Worm (Caenorhabditis elegans): Measurements from ENCODE around the gene clec-186.

- TF ChIP-seq nhr-237 (tag; optimal IDR thresholded peaks at IDR 0.05) = no peak
- no peak for TF ChIP-seq mab-5 (tag; optimal IDR thresholded peaks at IDR 0.05)
- TF ChIP-seq ces-1 (GFP tag; optimal IDR thresholded peaks at IDR 0.05) = no peak
- no peak for TF ChIP-seq sptf-1 (tag; optimal IDR thresholded peaks at IDR 0.05)
- no peak for TF ChIP-seq elt-3 (tag; optimal IDR thresholded peaks at IDR 0.05)
- TF ChIP-seq snpc-4 (tag; optimal IDR thresholded peaks at IDR 0.05) = no peak
- TF ChIP-seq lin-13 (tag; optimal IDR thresholded peaks at IDR 0.05) = no peak
- no peak for TF ChIP-seq nhr-2 (tag; optimal IDR thresholded peaks at IDR 0.05)
- TF ChIP-seq elt-1 (tag; optimal IDR thresholded peaks at IDR 0.05; ENCODE audit: borderline replicate concordance, insufficient read depth) = no peak
- TF ChIP-seq nhr-76 (tag; optimal IDR thresholded peaks at IDR 0.05) = no peak
- TF ChIP-seq pha-4 (tag; optimal IDR thresholded peaks at IDR 0.05) = no peak
- TF ChIP-seq ztf-11 (tag; optimal IDR thresholded peaks at IDR 0.05) = no peak
- no peak for TF ChIP-seq blmp-1 (tag; optimal IDR thresholded peaks at IDR 0.05)
These were observed at the start of gene clec-186 for ce11 chrIV:12865884-12866283.
